Worm (Caenorhabditis elegans) whole organism, L2 larva: ENCODE data around the gene F58H1.6.
A peak's percentile ranks its signal among the peaks of the same experiment; 100 is the strongest.

ENCODE experiments used
- C34F6.9 ChIP-seq: fragments of 150-350 bp; optimal IDR thresholded peaks from 2 replicates; lab custom pipeline; 2014; ENCODE audit warnings: missing biosample characterization, missing genetic modification characterization
- ZK546.5 ChIP-seq: sonication (generic microtip); optimal IDR thresholded peaks from 2 replicates; lab custom pipeline; 2017; ENCODE audit warnings: missing biosample characterization, missing genetic modification characterization
- alr-1 ChIP-seq: fragments of 150-350 bp; optimal IDR thresholded peaks from 2 replicates; lab custom pipeline; 2014; ENCODE audit warnings: missing biosample characterization, missing genetic modification characterization
- aly-2 ChIP-seq: fragments of 150-350 bp; optimal IDR thresholded peaks from 2 replicates; lab custom pipeline; 2014; ENCODE audit warnings: missing biosample characterization, missing genetic modification characterization
- ama-1 ChIP-seq: fragments of 150-350 bp; optimal IDR thresholded peaks from 2 replicates; lab custom pipeline; 2018; ENCODE audit warnings: inconsistent platforms
- blmp-1 ChIP-seq: sonication (generic microtip); optimal IDR thresholded peaks from 2 replicates; lab custom pipeline; 2017; ENCODE audit warnings: missing genetic modification characterization, mild to moderate bottlenecking, missing compliant biosample characterization, antibody characterized with exemption, moderate library complexity; ENCODE audit not compliant: insufficient read depth
- ceh-16 ChIP-seq: fragments of 150-350 bp; optimal IDR thresholded peaks from 2 replicates; lab custom pipeline; 2014; ENCODE audit warnings: missing biosample characterization, missing genetic modification characterization
- ceh-82 ChIP-seq: fragments of 150-350 bp; optimal IDR thresholded peaks from 2 replicates; lab custom pipeline; 2014; ENCODE audit warnings: missing biosample characterization, missing genetic modification characterization
- crh-2 ChIP-seq: sonication (generic microtip); optimal IDR thresholded peaks from 2 replicates; lab custom pipeline; 2017; ENCODE audit warnings: missing biosample characterization, missing genetic modification characterization
- dmd-4 ChIP-seq: sonication (generic microtip); optimal IDR thresholded peaks from 2 replicates; lab custom pipeline; 2017; ENCODE audit warnings: missing biosample characterization, missing genetic modification characterization
- elt-3 ChIP-seq: sonication (generic microtip); optimal IDR thresholded peaks from 2 replicates; lab custom pipeline; 2017; ENCODE audit warnings: missing biosample characterization, missing genetic modification characterization
- fos-1 ChIP-seq: fragments of 150-350 bp; optimal IDR thresholded peaks from 2 replicates; lab custom pipeline; 2014; ENCODE audit warnings: missing biosample characterization, missing genetic modification characterization
- gmeb-1 ChIP-seq: fragments of 150-350 bp; optimal IDR thresholded peaks from 2 replicates; lab custom pipeline; 2014; ENCODE audit warnings: missing biosample characterization, missing genetic modification characterization
- lin-11 ChIP-seq: fragments of 150-350 bp; sonication (generic microtip); optimal IDR thresholded peaks from 2 replicates; lab custom pipeline; 2014; ENCODE audit warnings: missing biosample characterization, missing genetic modification characterization, inconsistent platforms, mixed read lengths
- lin-13 ChIP-seq: fragments of 150-350 bp; optimal IDR thresholded peaks from 2 replicates; lab custom pipeline; 2014; ENCODE audit warnings: missing biosample characterization, missing genetic modification reagents, missing genetic modification characterization
- mab-5 ChIP-seq: fragments of 150-350 bp; optimal IDR thresholded peaks from 2 replicates; lab custom pipeline; 2014; ENCODE audit warnings: missing biosample characterization, missing genetic modification characterization
- mbf-1 ChIP-seq: sonication (generic microtip); optimal IDR thresholded peaks from 2 replicates; lab custom pipeline; 2017; ENCODE audit warnings: missing biosample characterization, missing genetic modification characterization
- mdl-1 ChIP-seq, 2 experiments: fragments of 150-350 bp in 1 of 2; sonication (generic microtip) in 1 of 2; optimal IDR thresholded peaks; 2 replicates each; lab custom pipeline; 2017; ENCODE audit warnings: missing biosample characterization in 2 of 2, missing genetic modification characterization in 2 of 2
- nhr-10 ChIP-seq: sonication (generic microtip); optimal IDR thresholded peaks from 2 replicates; lab custom pipeline; 2017; ENCODE audit warnings: missing biosample characterization, missing genetic modification characterization
- nhr-11 ChIP-seq: fragments of 150-350 bp; optimal IDR thresholded peaks from 2 replicates; lab custom pipeline; 2014; ENCODE audit warnings: missing biosample characterization, missing genetic modification characterization
- nhr-12 ChIP-seq: fragments of 150-350 bp; optimal IDR thresholded peaks from 2 replicates; lab custom pipeline; 2014; ENCODE audit warnings: missing biosample characterization, missing genetic modification characterization
- nhr-237 ChIP-seq: fragments of 150-350 bp; optimal IDR thresholded peaks from 2 replicates; lab custom pipeline; 2014; ENCODE audit warnings: missing biosample characterization, missing genetic modification characterization
- sem-4 ChIP-seq: fragments of 150-350 bp; optimal IDR thresholded peaks from 2 replicates; lab custom pipeline; 2014; ENCODE audit warnings: missing biosample characterization, missing genetic modification reagents, missing genetic modification characterization
- skn-1 ChIP-seq: sonication (generic microtip); optimal IDR thresholded peaks from 2 replicates; lab custom pipeline; 2017; ENCODE audit warnings: missing biosample characterization, missing genetic modification characterization
- sma-3 ChIP-seq: sonication (generic microtip); optimal IDR thresholded peaks from 2 replicates; lab custom pipeline; 2016; ENCODE audit warnings: missing genetic modification reagents, missing genetic modification characterization, missing compliant biosample characterization
- snpc-4 ChIP-seq: fragments of 150-350 bp; optimal IDR thresholded peaks from 2 replicates; lab custom pipeline; 2014; ENCODE audit warnings: missing biosample characterization, missing genetic modification characterization
- unc-55 ChIP-seq: fragments of 150-350 bp; sonication (generic microtip); optimal IDR thresholded peaks from 3 replicates; lab custom pipeline; 2014; ENCODE audit warnings: missing biosample characterization, missing genetic modification reagents, missing genetic modification characterization
- unc-62 ChIP-seq: fragments of 150-350 bp; optimal IDR thresholded peaks from 2 replicates; lab custom pipeline; 2014; ENCODE audit warnings: missing biosample characterization, missing genetic modification reagents, missing genetic modification characterization
- zag-1 ChIP-seq: fragments of 150-350 bp; optimal IDR thresholded peaks from 2 replicates; lab custom pipeline; 2014; ENCODE audit warnings: missing biosample characterization, missing genetic modification characterization
- ztf-11 ChIP-seq: sonication (generic microtip); optimal IDR thresholded peaks from 2 replicates; lab custom pipeline; 2017; ENCODE audit warnings: missing biosample characterization, missing genetic modification characterization

F58H1.6 gene

ce11 chrV:11952854-11953447, 10.5 kb downstream of the F58H1.6 start:
- TF ChIP-seq fos-1 (tag; lab: Kevin White, UChicago) (no peak), nhr-12 (tag; lab: Kevin White, UChicago) (no peak), blmp-1 (tag; lab: Kevin White, UChicago) (no peak), ztf-11 (tag; lab: Kevin White, UChicago) (no peak), nhr-11 (tag; lab: Kevin White, UChicago) (no peak), aly-2 (tag; lab: Kevin White, UChicago) (no peak), ceh-82 (tag; lab: Kevin White, UChicago) (no peak), skn-1 (no peak), mdl-1 (tag; optimal IDR thresholded peaks at IDR 0.05; lab: Kevin White, UChicago) (no peak), lin-13 (GFP tag; lab: Kevin White, UChicago) (no peak), mbf-1 (tag; lab: Kevin White, UChicago) (no peak), alr-1 (tag; lab: Kevin White, UChicago) (no peak)

ce11 chrV:11953621-11954020, 11.2 kb downstream of the F58H1.6 start:
- TF ChIP-seq ceh-16 (tag; lab: Kevin White, UChicago) (no peak), sma-3 (GFP tag; lab: Kevin White, UChicago) (no peak), ama-1 (no peak), crh-2 (tag; lab: Kevin White, UChicago) (no peak), gmeb-1 (tag; lab: Kevin White, UChicago) (no peak), unc-55 (GFP tag; lab: Kevin White, UChicago) (no peak)

ce11 chrV:11955617-11956016, 13.2 kb downstream of the F58H1.6 start:
- TF ChIP-seq crh-2 (tag; lab: Kevin White, UChicago) (no peak), mab-5 (tag; lab: Kevin White, UChicago) (no peak), unc-62 (no peak), sma-3 (GFP tag; lab: Kevin White, UChicago) (no peak), dmd-4 (tag; lab: Kevin White, UChicago) (no peak), nhr-237 (tag; lab: Kevin White, UChicago) (no peak), elt-3 (tag; lab: Kevin White, UChicago) (no peak), blmp-1 (tag; lab: Kevin White, UChicago) (no peak), ceh-82 (tag; lab: Kevin White, UChicago) (no peak), mbf-1 (tag; lab: Kevin White, UChicago) (no peak), lin-13 (GFP tag; lab: Kevin White, UChicago) (no peak), sem-4 (tag; lab: Kevin White, UChicago) (no peak), ZK546.5 (no peak), snpc-4 (tag; lab: Kevin White, UChicago) (no peak), C34F6.9 (tag; lab: Kevin White, UChicago) (no peak), nhr-10 (tag; lab: Kevin White, UChicago) (no peak)

DNA sequence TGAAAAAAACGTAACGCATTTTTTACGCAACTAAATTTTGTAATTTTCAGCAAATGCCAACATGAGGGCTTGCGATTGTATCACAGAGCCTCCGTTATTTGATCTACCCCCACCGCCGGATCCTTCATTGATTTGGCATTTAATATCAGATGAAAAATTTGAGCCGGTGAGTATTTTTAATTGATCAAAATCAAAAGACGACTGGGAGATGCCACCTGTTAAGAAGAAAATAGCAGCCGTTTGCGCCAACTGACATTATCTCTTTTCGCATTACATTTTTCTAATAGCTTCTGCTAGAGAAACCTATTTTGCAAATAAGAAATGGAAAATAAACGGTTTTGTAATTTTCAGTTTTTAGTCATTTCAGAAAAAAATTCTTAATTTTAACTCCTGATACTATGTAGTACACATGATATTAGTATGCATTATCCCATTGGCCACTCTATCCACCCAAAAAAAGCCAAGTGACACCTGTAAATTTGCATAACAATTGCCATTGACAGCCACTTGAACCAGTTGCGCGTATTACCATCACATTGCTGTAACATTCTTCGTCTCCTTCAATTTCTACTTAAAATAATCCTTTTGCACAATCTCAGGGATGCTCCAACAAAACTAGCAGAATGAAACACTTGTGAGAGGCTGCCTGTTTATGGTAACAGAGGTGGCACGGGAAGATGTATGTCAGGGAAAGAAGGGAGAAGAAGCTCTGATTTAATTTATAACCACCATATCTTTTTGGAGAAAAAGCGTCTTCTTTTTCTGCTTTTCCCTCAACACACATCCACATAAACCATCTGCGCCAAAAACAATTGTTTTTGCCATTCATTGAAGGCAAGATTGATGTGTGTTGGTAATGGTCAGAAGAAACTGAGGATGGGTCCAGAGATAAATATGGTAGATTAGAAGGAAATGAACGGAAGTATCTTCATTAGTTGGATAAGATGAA, 16.2 kb downstream of the F58H1.6 start, which contains the start of gene F58H1.5:
Gene F58H1.5, plus strand, starts transcription at position 51 of the 949 bp plus-strand sequence.
- peak; percentile 72 for TF ChIP-seq mab-5 (tag; lab: Kevin White, UChicago)
- TF ChIP-seq snpc-4 (tag; lab: Kevin White, UChicago): no peak

ce11 chrV:11960084-11960830, 17.8 kb downstream of the F58H1.6 start:
- TF ChIP-seq dmd-4 (tag; lab: Kevin White, UChicago) (no peak), unc-62 (no peak), C34F6.9 (tag; lab: Kevin White, UChicago) (no peak), lin-11 (tag; lab: Kevin White, UChicago) (no peak), zag-1 (tag; lab: Kevin White, UChicago) (no peak)
